Worm (Caenorhabditis elegans) whole organism, mixed stage, embryonic: ENCODE data around the gene R09H10.1.

Source experiments
- ces-1 ChIP-seq: fragments of 150-350 bp; optimal IDR thresholded peaks from 2 replicates; lab custom pipeline; 2014; ENCODE audit warnings: missing biosample characterization, missing genetic modification reagents, missing genetic modification characterization
- drap-1 ChIP-seq: fragments of 200-800 bp; sonication (Bioruptor generic); optimal IDR thresholded peaks from 3 replicates; lab custom pipeline; 2018; ENCODE audit warnings: mild to moderate bottlenecking, missing genetic modification characterization, missing compliant biosample characterization
- lsy-2 ChIP-seq: fragments of 150-350 bp; optimal IDR thresholded peaks from 2 replicates; lab custom pipeline; 2014; ENCODE audit warnings: missing biosample characterization, missing genetic modification characterization
- unc-39 ChIP-seq: fragments of 150-350 bp; optimal IDR thresholded peaks from 2 replicates; lab custom pipeline; 2014; ENCODE audit warnings: missing biosample characterization, missing genetic modification characterization
- unc-62 ChIP-seq: fragments of 150-350 bp; optimal IDR thresholded peaks from 2 replicates; lab custom pipeline; 2014; ENCODE audit warnings: missing biosample characterization, missing genetic modification reagents, missing genetic modification characterization
- ztf-11 ChIP-seq: fragments of 150-350 bp; optimal IDR thresholded peaks from 2 replicates; lab custom pipeline; 2014; ENCODE audit warnings: missing biosample characterization, missing genetic modification characterization

DNA sequence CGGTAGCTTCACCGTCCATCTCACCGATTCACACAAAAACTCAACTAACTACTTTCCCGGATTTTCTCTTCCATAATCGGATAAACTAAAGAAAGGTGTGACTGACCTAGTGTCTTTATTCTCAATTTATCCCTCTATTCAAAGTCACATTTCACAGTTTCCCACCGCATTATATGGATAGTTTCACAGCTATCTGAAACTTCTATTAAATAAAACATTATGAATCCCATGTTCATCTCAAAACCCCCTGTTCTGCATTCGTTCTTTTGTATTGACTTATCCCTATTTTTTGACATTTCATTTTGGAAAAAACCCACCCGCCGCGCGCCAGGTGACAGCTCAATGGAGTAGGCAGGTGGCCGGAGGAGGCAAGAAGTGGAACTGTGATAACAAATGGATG is 32.3 kb upstream of the R09H10.1 start:
- TF ChIP-seq lsy-2 (tag; lab: Kevin White, UChicago), result no peak
- no peak for TF ChIP-seq ztf-11 (tag; lab: Kevin White, UChicago)
- TF ChIP-seq unc-39, result no peak
- no peak for TF ChIP-seq ces-1 (GFP tag; lab: Kevin White, UChicago)
- TF ChIP-seq unc-62 (GFP tag; lab: Kevin White, UChicago), result no peak
- TF ChIP-seq drap-1 (GFP tag; lab: Kevin White, UChicago), result no peak
